Fruit fly (Drosophila melanogaster) whole organism, embryonic: Measurements from ENCODE around the gene Rrp5.

ENCODE experiments used
- Antp ChIP-seq: fragments of 200-800 bp; sonication (Bioruptor generic); optimal IDR thresholded peaks from 3 replicates; lab custom pipeline; 2016; ENCODE audit warnings: missing biosample characterization, missing genetic modification characterization
- Atf-2 ChIP-seq: fragments of 200-800 bp; sonication (Bioruptor generic); optimal IDR thresholded peaks from 2 replicates; lab custom pipeline; 2016; ENCODE audit warnings: missing biosample characterization, missing genetic modification characterization
- Blimp-1 ChIP-seq: fragments of 200-800 bp; sonication (Bioruptor generic); optimal IDR thresholded peaks from 3 replicates; lab custom pipeline; 2018; ENCODE audit warnings: missing biosample characterization, missing genetic modification characterization, mild to moderate bottlenecking, moderate library complexity, missing genetic modification reagents
- CG12155 ChIP-seq: fragments of 200-800 bp; sonication (Bioruptor generic); optimal IDR thresholded peaks from 3 replicates; lab custom pipeline; 2016; ENCODE audit warnings: missing biosample characterization, missing genetic modification characterization
- CG13123 ChIP-seq: fragments of 200-800 bp; sonication (Bioruptor generic); optimal IDR thresholded peaks from 2 replicates; lab custom pipeline; 2016; ENCODE audit warnings: missing biosample characterization, missing genetic modification characterization
- CG13296 ChIP-seq: fragments of 200-800 bp; sonication (Bioruptor generic); optimal IDR thresholded peaks from 3 replicates; lab custom pipeline; 2018; ENCODE audit warnings: missing biosample characterization, mild to moderate bottlenecking, missing genetic modification characterization
- CG14441 ChIP-seq: fragments of 200-800 bp; sonication (Bioruptor generic); IDR thresholded peaks from 2 replicates; pipeline ENCODE4 v1.3.6; 2022; ENCODE audit warnings: missing biosample characterization, missing genetic modification characterization
- CG15514 ChIP-seq: fragments of 200-800 bp; sonication (Bioruptor generic); optimal IDR thresholded peaks from 3 replicates; lab custom pipeline; 2017; ENCODE audit warnings: missing biosample characterization, missing genetic modification characterization, mild to moderate bottlenecking, moderate library complexity, missing genetic modification reagents
- CG16779 ChIP-seq: fragments of 200-800 bp; sonication (Bioruptor generic); IDR thresholded peaks from 2 replicates; pipeline ENCODE4 v1.3.6; 2022; ENCODE audit warnings: missing biosample characterization, missing genetic modification characterization
- CG17912 ChIP-seq: fragments of 200-800 bp; sonication (Bioruptor generic); optimal IDR thresholded peaks from 2 replicates; lab custom pipeline; 2018; ENCODE audit warnings: missing biosample characterization, mild to moderate bottlenecking, missing genetic modification characterization
- CG2889 ChIP-seq: fragments of 200-800 bp; sonication (Bioruptor generic); IDR thresholded peaks from 3 replicates; pipeline ENCODE4 v1.3.6; 2022; ENCODE audit warnings: missing biosample characterization, missing genetic modification characterization
- CG34376 ChIP-seq: fragments of 200-800 bp; sonication (Bioruptor generic); optimal IDR thresholded peaks from 2 replicates; lab custom pipeline; 2018; ENCODE audit warnings: missing biosample characterization, mild to moderate bottlenecking, missing genetic modification characterization
- CG43689 ChIP-seq: fragments of 200-800 bp; sonication (Bioruptor generic); IDR thresholded peaks from 2 replicates; pipeline ENCODE4 v1.3.6; 2022; ENCODE audit warnings: missing biosample characterization, missing genetic modification characterization
- CG4404 ChIP-seq: fragments of 200-800 bp; sonication (Bioruptor generic); IDR thresholded peaks from 2 replicates; pipeline ENCODE4 v1.3.6; 2022; ENCODE audit warnings: missing biosample characterization, missing genetic modification characterization
- CG4854 ChIP-seq: fragments of 200-800 bp; sonication (Bioruptor generic); optimal IDR thresholded peaks from 2 replicates; lab custom pipeline; 2016; ENCODE audit warnings: missing biosample characterization, missing genetic modification characterization, inconsistent platforms
- CG6765 ChIP-seq: fragments of 200-800 bp; sonication (Bioruptor generic); optimal IDR thresholded peaks from 3 replicates; lab custom pipeline; 2017; ENCODE audit warnings: missing biosample characterization, mild to moderate bottlenecking, missing genetic modification characterization
- CG6854 ChIP-seq: fragments of 200-800 bp; sonication (Bioruptor generic); optimal IDR thresholded peaks from 3 replicates; lab custom pipeline; 2017; ENCODE audit warnings: missing biosample characterization, mild to moderate bottlenecking, missing genetic modification characterization
- CG9437 ChIP-seq: fragments of 200-800 bp; sonication (Bioruptor generic); optimal IDR thresholded peaks from 2 replicates; lab custom pipeline; 2018; ENCODE audit warnings: missing biosample characterization, mild to moderate bottlenecking, missing genetic modification characterization
- CG9609 ChIP-seq: fragments of 200-800 bp; sonication (Bioruptor generic); optimal IDR thresholded peaks from 3 replicates; lab custom pipeline; 2016; ENCODE audit warnings: missing biosample characterization, missing genetic modification characterization
- CG9932 ChIP-seq: fragments of 200-800 bp; sonication (Bioruptor generic); IDR thresholded peaks from 2 replicates; pipeline ENCODE4 v1.3.6; 2022; ENCODE audit warnings: missing biosample characterization, missing genetic modification characterization
- CkIIα-i1 ChIP-seq: fragments of 200-800 bp; sonication (Bioruptor generic); IDR thresholded peaks from 2 replicates; pipeline ENCODE4 v1.3.6; 2022; ENCODE audit warnings: missing biosample characterization, missing genetic modification characterization
- Drgx ChIP-seq: fragments of 200-800 bp; sonication (Bioruptor generic); IDR thresholded peaks from 2 replicates; pipeline ENCODE4 v1.3.6; 2022; ENCODE audit warnings: missing biosample characterization, missing genetic modification characterization
- Fer1 ChIP-seq: fragments of 200-800 bp; sonication (Bioruptor generic); optimal IDR thresholded peaks from 2 replicates; lab custom pipeline; 2017; ENCODE audit warnings: missing biosample characterization, mild to moderate bottlenecking, missing genetic modification characterization
- GATAe ChIP-seq: fragments of 200-800 bp; sonication (Bioruptor generic); conservative IDR thresholded peaks from 2 replicates; pipeline ENCODE4 v1.3.6; 2022; ENCODE audit warnings: missing biosample characterization, missing genetic modification characterization
- Kr ChIP-seq: fragments of 200-800 bp; sonication (Bioruptor generic); optimal IDR thresholded peaks from 2 replicates; lab custom pipeline; 2017; ENCODE audit warnings: missing biosample characterization, mild to moderate bottlenecking, missing genetic modification characterization
- Max ChIP-seq: fragments of 200-800 bp; sonication (Bioruptor generic); optimal IDR thresholded peaks from 2 replicates; lab custom pipeline; 2016; ENCODE audit warnings: missing biosample characterization, mild to moderate bottlenecking, missing genetic modification characterization
- Oaz ChIP-seq: fragments of 200-800 bp; sonication (Bioruptor generic); IDR thresholded peaks from 2 replicates; pipeline ENCODE4 v1.3.6; 2022; ENCODE audit warnings: missing biosample characterization, missing genetic modification characterization
- Oli ChIP-seq: fragments of 200-800 bp; sonication (Bioruptor generic); optimal IDR thresholded peaks from 2 replicates; lab custom pipeline; 2018; ENCODE audit warnings: missing biosample characterization, mild to moderate bottlenecking, missing genetic modification characterization, moderate library complexity
- Optix ChIP-seq: fragments of 200-800 bp; sonication (Bioruptor generic); IDR thresholded peaks from 3 replicates; pipeline ENCODE4 v1.3.6; 2022; ENCODE audit warnings: missing biosample characterization, missing genetic modification characterization
- Rx ChIP-seq: fragments of 200-800 bp; sonication (Bioruptor generic); IDR thresholded peaks from 2 replicates; pipeline ENCODE4 v1.3.6; 2022; ENCODE audit warnings: missing biosample characterization, missing genetic modification characterization
- Sry-β ChIP-seq: fragments of 200-800 bp; sonication (Bioruptor generic); optimal IDR thresholded peaks from 2 replicates; lab custom pipeline; 2018; ENCODE audit warnings: missing biosample characterization, mild to moderate bottlenecking, missing genetic modification characterization, moderate library complexity
- Ssrp ChIP-seq: fragments of 200-800 bp; sonication (Bioruptor generic); optimal IDR thresholded peaks from 2 replicates; lab custom pipeline; 2018; ENCODE audit warnings: missing biosample characterization, mild to moderate bottlenecking, missing genetic modification characterization, moderate library complexity
- Taf1 ChIP-seq: fragments of 200-800 bp; sonication (Bioruptor generic); IDR thresholded peaks from 2 replicates; pipeline ENCODE4 v1.3.6; 2022; ENCODE audit warnings: missing biosample characterization, missing genetic modification characterization
- Usf ChIP-seq: fragments of 200-800 bp; sonication (Bioruptor generic); optimal IDR thresholded peaks from 2 replicates; lab custom pipeline; 2017; ENCODE audit warnings: missing genotype, missing biosample characterization, missing genetic modification characterization
- ap ChIP-seq: fragments of 200-800 bp; sonication (Bioruptor generic); IDR thresholded peaks from 2 replicates; pipeline ENCODE4 v1.3.6; 2022; ENCODE audit warnings: missing biosample characterization, missing genetic modification characterization
- ase ChIP-seq: fragments of 200-800 bp; sonication (Bioruptor generic); IDR thresholded peaks from 3 replicates; pipeline ENCODE4 v1.3.6; 2022; ENCODE audit warnings: missing biosample characterization, missing genetic modification characterization
- cad ChIP-seq: fragments of >200 bp; optimal IDR thresholded peaks from 2 replicates; lab custom pipeline; 2017; ENCODE audit warnings: missing biosample characterization, missing genetic modification characterization
- cato ChIP-seq: fragments of 200-800 bp; sonication (Bioruptor generic); optimal IDR thresholded peaks from 2 replicates; lab custom pipeline; 2016; ENCODE audit warnings: missing biosample characterization, missing genetic modification characterization, borderline replicate concordance
- dmrt11E ChIP-seq: fragments of 200-800 bp; sonication (Bioruptor generic); optimal IDR thresholded peaks from 3 replicates; lab custom pipeline; 2018; ENCODE audit warnings: missing biosample characterization, mild to moderate bottlenecking, missing genetic modification characterization, moderate library complexity
- fru ChIP-seq: fragments of >200 bp; optimal IDR thresholded peaks from 2 replicates; lab custom pipeline; 2017
- grn ChIP-seq: fragments of 200-800 bp; sonication (Bioruptor generic); optimal IDR thresholded peaks from 3 replicates; lab custom pipeline; 2017; ENCODE audit warnings: missing biosample characterization, missing genetic modification characterization
- her ChIP-seq: fragments of 200-800 bp; sonication (Bioruptor generic); optimal IDR thresholded peaks from 2 replicates; lab custom pipeline; 2016; ENCODE audit warnings: missing biosample characterization, missing genetic modification characterization
- jing ChIP-seq: fragments of 200-800 bp; sonication (Bioruptor generic); optimal IDR thresholded peaks from 2 replicates; lab custom pipeline; 2018; ENCODE audit warnings: missing biosample characterization, mild to moderate bottlenecking, missing genetic modification characterization
- ken ChIP-seq: fragments of 200-800 bp; sonication (Bioruptor generic); IDR thresholded peaks from 3 replicates; pipeline ENCODE4 v1.3.6; 2022; ENCODE audit warnings: missing biosample characterization, missing genetic modification characterization
- lab ChIP-seq: fragments of 200-800 bp; sonication (Bioruptor generic); optimal IDR thresholded peaks from 3 replicates; lab custom pipeline; 2017; ENCODE audit warnings: missing biosample characterization, missing genetic modification characterization, mild to moderate bottlenecking, moderate library complexity, missing genetic modification reagents
- lilli ChIP-seq: fragments of 200-800 bp; sonication (Bioruptor generic); optimal IDR thresholded peaks from 3 replicates; lab custom pipeline; 2016; ENCODE audit warnings: missing biosample characterization, missing genetic modification characterization
- mld ChIP-seq: fragments of 200-800 bp; sonication (Bioruptor generic); IDR thresholded peaks from 3 replicates; pipeline ENCODE4 v1.3.6; 2022; ENCODE audit warnings: missing biosample characterization, missing genetic modification characterization; ENCODE audit not compliant: partially characterized antibody
- nerfin-2 ChIP-seq: fragments of 200-800 bp; sonication (Bioruptor generic); IDR thresholded peaks from 2 replicates; pipeline ENCODE4 v1.3.6; 2022; ENCODE audit warnings: missing biosample characterization, missing genetic modification characterization; ENCODE audit not compliant: partially characterized antibody
- p53 ChIP-seq: fragments of 200-800 bp; sonication (Bioruptor generic); optimal IDR thresholded peaks from 2 replicates; lab custom pipeline; 2016; ENCODE audit warnings: missing biosample characterization, missing genetic modification characterization
- row ChIP-seq: fragments of 200-800 bp; sonication (Bioruptor generic); IDR thresholded peaks from 3 replicates; pipeline ENCODE4 v1.3.6; 2022; ENCODE audit warnings: missing biosample characterization, missing genetic modification characterization
- sd ChIP-seq: fragments of 200-800 bp; sonication (Bioruptor generic); optimal IDR thresholded peaks from 3 replicates; lab custom pipeline; 2018; ENCODE audit warnings: missing biosample characterization, mild to moderate bottlenecking, missing genetic modification characterization, moderate library complexity
- toy ChIP-seq: fragments of 200-800 bp; sonication (Bioruptor generic); IDR thresholded peaks from 2 replicates; pipeline ENCODE4 v1.3.6; 2022; ENCODE audit warnings: missing biosample characterization, missing genetic modification characterization
- usp ChIP-seq: fragments of >200 bp; optimal IDR thresholded peaks from 2 replicates; lab custom pipeline; 2017; ENCODE audit warnings: missing biosample characterization, missing genetic modification characterization

Rrp5 gene

dm6 chr3R:24298534-24298936, 34.6 kb downstream of the Rrp5 start (continued):
- TF ChIP-seq cato (GFP tag; lab: Kevin White, UChicago) (no peak), Sry-β (no peak), Kr (GFP tag; lab: Kevin White, UChicago) (no peak), CG15514 (no peak), CG9437 (GFP tag; lab: Kevin White, UChicago) (peak; percentile 32), Oli (peak; percentile 35), dmrt11E (tag; lab: Kevin White, UChicago) (peak; percentile 57), CG12155 (GFP tag; lab: Kevin White, UChicago) (no peak), lab (GFP tag; lab: Kevin White, UChicago) (peak; percentile 54), Drgx (GFP tag; lab: Robert Waterston, UW) (no peak), jing (GFP tag; lab: Kevin White, UChicago) (no peak), Usf (GFP tag; lab: Kevin White, UChicago) (no peak), CG17912 (no peak), nerfin-2 (GFP tag; lab: Robert Waterston, UW) (no peak), CG9932 (GFP tag; lab: Robert Waterston, UW) (no peak), Blimp-1 (peak; percentile 24), Taf1 (GFP tag; lab: Robert Waterston, UW) (no peak), usp (GFP tag; lab: Kevin White, UChicago) (no peak), CG34376 (no peak), grn (GFP tag; lab: Kevin White, UChicago) (peak; percentile 16), ase (no peak; the same call in 2 of the 3 replicates), CG16779 (GFP tag; lab: Robert Waterston, UW) (no peak), p53 (GFP tag; lab: Kevin White, UChicago) (no peak), ap (GFP tag; lab: Robert Waterston, UW) (0 out of 2 replicates have a peak, but pooled peaks have one; percentile 13), GATAe (GFP tag; lab: Robert Waterston, UW) (no peak), CG14441 (GFP tag; lab: Robert Waterston, UW) (peak; percentile 49), Ssrp (tag; lab: Kevin White, UChicago) (peak; percentile 30), ken (GFP tag; lab: Robert Waterston, UW) (peak; percentile 44; the same call in 2 of the 3 replicates), Antp (GFP tag; lab: Kevin White, UChicago) (no peak), Rx (no peak), cad (GFP tag; lab: Kevin White, UChicago) (no peak), CkIIα-i1 (GFP tag; lab: Robert Waterston, UW) (no peak), Optix (GFP tag; lab: Robert Waterston, UW) (no peak), CG13296 (GFP tag; lab: Kevin White, UChicago) (no peak), CG4854 (GFP tag; lab: Kevin White, UChicago) (no peak), CG4404 (GFP tag; lab: Robert Waterston, UW) (no peak), CG6765 (GFP tag; lab: Kevin White, UChicago) (no peak), CG43689 (GFP tag; lab: Robert Waterston, UW) (no peak), fru (lab: Kevin White, UChicago) (no peak), CG6854 (no peak), Oaz (no peak), mld (GFP tag; lab: Robert Waterston, UW) (no peak), Atf-2 (GFP tag; lab: Kevin White, UChicago) (no peak), CG2889 (GFP tag; lab: Robert Waterston, UW) (no peak), Max (peak; percentile 31), her (GFP tag; lab: Kevin White, UChicago) (no peak), CG9609 (GFP tag; lab: Kevin White, UChicago) (no peak), sd (tag; lab: Kevin White, UChicago) (peak; percentile 24), row (GFP tag; lab: Robert Waterston, UW) (peak; percentile 44), Fer1 (no peak), CG13123 (GFP tag; lab: Kevin White, UChicago) (no peak), toy (GFP tag; lab: Robert Waterston, UW) (no peak), lilli (GFP tag; lab: Kevin White, UChicago) (no peak)
